Fruit fly (Drosophila melanogaster): Measurements from ENCODE around the gene Wnt5.

The Wnt5 gene

dm6 chrX:18517415-18517814, 12.2 kb upstream of the Wnt5 start (continued):
- TF ChIP-seq CG7372 (GFP tag; IDR thresholded peaks at IDR 0.05) (no peak), oc (tag; optimal IDR thresholded peaks at IDR 0.05) (no peak), H2.0 (GFP tag; IDR thresholded peaks at IDR 0.05) (no peak), MBD-R2 (GFP tag; IDR thresholded peaks at IDR 0.05) (peak; percentile 22; the same call in 1 of the 2 replicates), Aef1 (GFP tag; IDR thresholded peaks at IDR 0.05) (peak; percentile 62), onecut (GFP tag; IDR thresholded peaks at IDR 0.05) (peak; percentile 72), CTCF (GFP tag; optimal IDR thresholded peaks at IDR 0.05) (peak; percentile 96), kni (GFP tag; optimal IDR thresholded peaks at IDR 0.05) (no peak), MTF-1 (GFP tag; optimal IDR thresholded peaks at IDR 0.05; ENCODE audit: borderline replicate concordance) (peak; percentile 42), HLH3B (GFP tag; IDR thresholded peaks at IDR 0.05) (no peak), prd (optimal IDR thresholded peaks at IDR 0.05) (no peak), prd (GFP tag; IDR thresholded peaks at IDR 0.05) (peak; percentile 58; the same call in 2 of the 3 replicates), BtbVII (GFP tag; optimal IDR thresholded peaks at IDR 0.05) (peak; percentile 16), CG6175 (GFP tag; IDR thresholded peaks at IDR 0.05) (0 out of 3 replicates have a peak, but pooled peaks have one; percentile 12), D19A (tag; optimal IDR thresholded peaks at IDR 0.05) (peak; percentile 15), CG18619 (GFP tag; optimal IDR thresholded peaks at IDR 0.05) (peak; percentile 7), CG15269 (tag; optimal IDR thresholded peaks at IDR 0.05) (peak; percentile 47), CG14710 (tag; optimal IDR thresholded peaks at IDR 0.05) (peak; percentile 6), caup (GFP tag; optimal IDR thresholded peaks at IDR 0.05; ENCODE audit: severe bottlenecking) (no peak), CG13296 (GFP tag; optimal IDR thresholded peaks at IDR 0.05) (peak; percentile 26), zfh2 (GFP tag; optimal IDR thresholded peaks at IDR 0.05) (no peak), yki (optimal IDR thresholded peaks at IDR 0.05) (no peak), CG14667 (GFP tag; IDR thresholded peaks at IDR 0.05) (peak; percentile 27; the same call in 1 of the 2 replicates), hbn (GFP tag; IDR thresholded peaks at IDR 0.05; ENCODE audit: partially characterized antibody) (no peak), CG32767 (GFP tag; IDR thresholded peaks at IDR 0.05) (no peak), zen (tag; optimal IDR thresholded peaks at IDR 0.05) (no peak), CG6654 (GFP tag; optimal IDR thresholded peaks at IDR 0.05) (no peak), CG14965 (GFP tag; optimal IDR thresholded peaks at IDR 0.05; ENCODE audit: borderline replicate concordance) (no peak), CG4730 (GFP tag; IDR thresholded peaks at IDR 0.05) (0 out of 2 replicates have a peak, but pooled peaks have one; percentile 7), Awh (GFP tag; IDR thresholded peaks at IDR 0.05) (peak; percentile 62; the same call in 1 of the 2 replicates), phol (tag; optimal IDR thresholded peaks at IDR 0.05) (no peak), Side (GFP tag; optimal IDR thresholded peaks at IDR 0.05) (no peak), HmgD (GFP tag; optimal IDR thresholded peaks at IDR 0.05) (peak; percentile 43), gem (tag; optimal IDR thresholded peaks at IDR 0.05) (peak; percentile 34), Myb (GFP tag; optimal IDR thresholded peaks at IDR 0.05) (peak; percentile 6), Camta (GFP tag; optimal IDR thresholded peaks at IDR 0.05) (peak; percentile 25), mirr (GFP tag; optimal IDR thresholded peaks at IDR 0.05) (no peak), CG8290 (GFP tag; optimal IDR thresholded peaks at IDR 0.05) (peak; percentile 53), CG8290 (tag; optimal IDR thresholded peaks at IDR 0.05) (peak; percentile 19 to 78), CG9727 (GFP tag; optimal IDR thresholded peaks at IDR 0.05) (peak; percentile 20), BEAF-32 (GFP tag; optimal IDR thresholded peaks at IDR 0.05) (no peak), CG6689 (GFP tag; IDR thresholded peaks at IDR 0.05) (peak; percentile 34; the same call in 1 of the 2 replicates), cwo (GFP tag; optimal IDR thresholded peaks at IDR 0.05) (no peak), ase (GFP tag; IDR thresholded peaks at IDR 0.05) (peak; percentile 30; the same call in 1 of the 3 replicates), dan (GFP tag; IDR thresholded peaks at IDR 0.05) (no peak), run (tag; optimal IDR thresholded peaks at IDR 0.05) (no peak), Meics (GFP tag; optimal IDR thresholded peaks at IDR 0.05) (no peak), CHES-1-like (GFP tag; optimal IDR thresholded peaks at IDR 0.05) (peak; percentile 25), CG31441 (GFP tag; IDR thresholded peaks at IDR 0.05) (peak; percentile 32; the same call in 1 of the 2 replicates), Lhr (GFP tag; optimal IDR thresholded peaks at IDR 0.05) (peak; percentile 43), CG31388 (GFP tag; optimal IDR thresholded peaks at IDR 0.05) (no peak), CG7556 (GFP tag; optimal IDR thresholded peaks at IDR 0.05) (no peak)

Measured in whole organism, embryonic.